Fruit fly (Drosophila melanogaster) whole organism, embryonic: Measurements from ENCODE around the gene CG9522.

Experiments
- ATbp ChIP-seq: fragments of 200-800 bp; sonication (Bioruptor generic); optimal IDR thresholded peaks from 2 replicates; lab custom pipeline; 2017; ENCODE audit warnings: missing biosample characterization, mild to moderate bottlenecking, missing genetic modification characterization, missing genetic modification reagents
- Adf1 ChIP-seq: fragments of 200-800 bp; sonication (Bioruptor generic); IDR thresholded peaks from 2 replicates; pipeline ENCODE4 v1.3.6; 2022; ENCODE audit warnings: missing biosample characterization, missing genetic modification characterization
- B-H1 ChIP-seq: fragments of 200-800 bp; sonication (Bioruptor generic); IDR thresholded peaks from 3 replicates; pipeline ENCODE4 v1.3.6; 2022; ENCODE audit warnings: missing biosample characterization, missing genetic modification characterization
- CG11398 ChIP-seq: fragments of 200-800 bp; sonication (Bioruptor generic); optimal IDR thresholded peaks from 2 replicates; lab custom pipeline; 2016; ENCODE audit warnings: missing biosample characterization, missing genetic modification characterization
- CG12942 ChIP-seq: fragments of 200-800 bp; sonication (Bioruptor generic); optimal IDR thresholded peaks from 3 replicates; lab custom pipeline; 2016; ENCODE audit warnings: missing biosample characterization, missing genetic modification characterization
- CG13624 ChIP-seq: fragments of 200-800 bp; sonication (Bioruptor generic); optimal IDR thresholded peaks from 2 replicates; lab custom pipeline; 2016; ENCODE audit warnings: missing biosample characterization, missing genetic modification characterization
- CG14667 ChIP-seq: fragments of 200-800 bp; sonication (Bioruptor generic); IDR thresholded peaks from 2 replicates; pipeline ENCODE4 v1.3.6; 2022; ENCODE audit warnings: missing biosample characterization, missing genetic modification characterization
- CG14710 ChIP-seq: fragments of 200-800 bp; sonication (Bioruptor generic); optimal IDR thresholded peaks from 3 replicates; lab custom pipeline; 2019; ENCODE audit warnings: missing biosample characterization, mild to moderate bottlenecking, missing genetic modification characterization, moderate library complexity
- CG15601 ChIP-seq: fragments of 200-800 bp; sonication (Bioruptor generic); optimal IDR thresholded peaks from 3 replicates; lab custom pipeline; 2019; ENCODE audit warnings: missing biosample characterization, mild to moderate bottlenecking, missing genetic modification characterization, moderate library complexity
- CG1603 ChIP-seq: fragments of 200-800 bp; sonication (Bioruptor generic); optimal IDR thresholded peaks from 2 replicates; lab custom pipeline; 2019; ENCODE audit warnings: missing biosample characterization, mild to moderate bottlenecking, missing genetic modification characterization, moderate library complexity
- CG30403 ChIP-seq: fragments of 200-800 bp; sonication (Bioruptor generic); optimal IDR thresholded peaks from 3 replicates; lab custom pipeline; 2016; ENCODE audit warnings: missing biosample characterization, missing genetic modification characterization
- CG31224 ChIP-seq: fragments of 200-800 bp; sonication (Bioruptor generic); IDR thresholded peaks from 2 replicates; pipeline ENCODE4 v1.3.6; 2022; ENCODE audit warnings: missing biosample characterization, missing genetic modification characterization
- CG3163 ChIP-seq: fragments of 200-800 bp; sonication (Bioruptor generic); optimal IDR thresholded peaks from 3 replicates; lab custom pipeline; 2016; ENCODE audit warnings: missing biosample characterization, missing genetic modification characterization
- CG32532 ChIP-seq: fragments of 200-800 bp; sonication (Bioruptor generic); IDR thresholded peaks from 2 replicates; pipeline ENCODE4 v1.3.6; 2022; ENCODE audit warnings: missing biosample characterization, missing genetic modification characterization
- CG32772 ChIP-seq: fragments of 200-800 bp; sonication (Bioruptor generic); IDR thresholded peaks from 2 replicates; pipeline ENCODE4 v1.3.6; 2022; ENCODE audit warnings: missing biosample characterization, missing genetic modification characterization
- CG34422 ChIP-seq: fragments of 200-800 bp; sonication (Bioruptor generic); IDR thresholded peaks from 3 replicates; pipeline ENCODE4 v1.3.6; 2022; ENCODE audit warnings: missing biosample characterization, missing genetic modification characterization
- CG3726 ChIP-seq: fragments of 200-800 bp; sonication (Bioruptor generic); IDR thresholded peaks from 3 replicates; pipeline ENCODE4, ENCODE4 v1.3.6; 2022; ENCODE audit warnings: missing biosample characterization, missing genetic modification characterization
- CG6175 ChIP-seq: fragments of 200-800 bp; sonication (Bioruptor generic); IDR thresholded peaks from 3 replicates; pipeline ENCODE4 v1.3.6; 2022; ENCODE audit warnings: missing biosample characterization, missing genetic modification characterization
- CG7357 ChIP-seq: fragments of 200-800 bp; sonication (Bioruptor generic); IDR thresholded peaks from 3 replicates; pipeline ENCODE4 v1.3.6; 2022; ENCODE audit warnings: missing biosample characterization, missing genetic modification characterization
- CG7928 ChIP-seq: fragments of 200-800 bp; sonication (Bioruptor generic); optimal IDR thresholded peaks from 2 replicates; lab custom pipeline; 2017; ENCODE audit warnings: missing biosample characterization, mild to moderate bottlenecking, missing genetic modification characterization
- CG8388 ChIP-seq: fragments of 200-800 bp; sonication (Bioruptor generic); optimal IDR thresholded peaks from 2 replicates; lab custom pipeline; 2019; ENCODE audit warnings: missing biosample characterization, mild to moderate bottlenecking, missing genetic modification characterization, moderate library complexity
- Deaf1 ChIP-seq: fragments of 200-800 bp; optimal IDR thresholded peaks from 3 replicates; lab custom pipeline; 2019; ENCODE audit warnings: missing biosample characterization, mild to moderate bottlenecking, missing genetic modification characterization, moderate library complexity
- Dek ChIP-seq: fragments of 200-800 bp; sonication (Bioruptor generic); optimal IDR thresholded peaks from 3 replicates; lab custom pipeline; 2019; ENCODE audit warnings: missing biosample characterization, mild to moderate bottlenecking, missing genetic modification characterization, moderate library complexity
- Drgx ChIP-seq: fragments of 200-800 bp; sonication (Bioruptor generic); IDR thresholded peaks from 2 replicates; pipeline ENCODE4 v1.3.6; 2022; ENCODE audit warnings: missing biosample characterization, missing genetic modification characterization
- E2f2 ChIP-seq: fragments of 200-800 bp; sonication (Bioruptor generic); IDR thresholded peaks from 2 replicates; pipeline ENCODE4 v1.3.6; 2022; ENCODE audit warnings: missing biosample characterization, missing genetic modification characterization
- Gsc ChIP-seq: fragments of 200-800 bp; sonication (Bioruptor generic); IDR thresholded peaks from 2 replicates; pipeline ENCODE4 v1.3.6; 2022; ENCODE audit warnings: missing biosample characterization, missing genetic modification characterization
- HLH54F ChIP-seq: fragments of 200-800 bp; sonication (Bioruptor generic); optimal IDR thresholded peaks from 3 replicates; lab custom pipeline; 2016; ENCODE audit warnings: missing biosample characterization, missing genetic modification characterization
- HLHmδ ChIP-seq: fragments of 200-800 bp; sonication (Bioruptor generic); optimal IDR thresholded peaks from 2 replicates; lab custom pipeline; 2018; ENCODE audit warnings: missing biosample characterization, mild to moderate bottlenecking, missing genetic modification characterization, moderate library complexity
- Lhr ChIP-seq: fragments of 200-800 bp; sonication (Bioruptor generic); optimal IDR thresholded peaks from 3 replicates; lab custom pipeline; 2017; ENCODE audit warnings: mild to moderate bottlenecking, missing biosample characterization, missing genetic modification reagents, missing genetic modification characterization
- Lpt ChIP-seq: fragments of >200 bp; optimal IDR thresholded peaks from 2 replicates; lab custom pipeline; 2018; ENCODE audit warnings: missing biosample characterization, missing genetic modification characterization
- Mad ChIP-seq: fragments of 200-800 bp; sonication (Bioruptor generic); optimal IDR thresholded peaks from 2 replicates; lab custom pipeline; 2016; ENCODE audit warnings: missing biosample characterization, missing genetic modification characterization
- Pdp1 ChIP-seq, 2 experiments: fragments of 200-800 bp; sonication (Bioruptor generic); optimal IDR thresholded peaks; 3 replicates each; lab custom pipeline; 2016; ENCODE audit warnings: missing biosample characterization in 2 of 2, missing genetic modification characterization in 2 of 2, mild to moderate bottlenecking in 1 of 2, moderate library complexity in 1 of 2
- Poxn ChIP-seq: fragments of 200-800 bp; sonication (Bioruptor generic); IDR thresholded peaks from 2 replicates; pipeline ENCODE4 v1.3.6; 2022; ENCODE audit warnings: missing biosample characterization, missing genetic modification characterization
- Rx ChIP-seq: fragments of 200-800 bp; sonication (Bioruptor generic); IDR thresholded peaks from 2 replicates; pipeline ENCODE4 v1.3.6; 2022; ENCODE audit warnings: missing biosample characterization, missing genetic modification characterization
- Sox100B ChIP-seq: fragments of 200-800 bp; sonication (Bioruptor generic); optimal IDR thresholded peaks from 3 replicates; lab custom pipeline; 2018; ENCODE audit warnings: missing biosample characterization, mild to moderate bottlenecking, missing genetic modification characterization
- Sox102F ChIP-seq: fragments of 200-800 bp; sonication (Bioruptor generic); optimal IDR thresholded peaks from 2 replicates; lab custom pipeline; 2018; ENCODE audit warnings: missing biosample characterization, mild to moderate bottlenecking, missing genetic modification characterization, moderate library complexity
- Usf ChIP-seq: fragments of 200-800 bp; sonication (Bioruptor generic); optimal IDR thresholded peaks from 2 replicates; lab custom pipeline; 2017; ENCODE audit warnings: missing genotype, missing biosample characterization, missing genetic modification characterization
- aop ChIP-seq: fragments of 200-800 bp; sonication (Bioruptor generic); IDR thresholded peaks from 2 replicates; pipeline ENCODE4 v1.3.6; 2022; ENCODE audit warnings: missing biosample characterization, missing genetic modification characterization
- ap ChIP-seq: fragments of 200-800 bp; sonication (Bioruptor generic); IDR thresholded peaks from 2 replicates; pipeline ENCODE4 v1.3.6; 2022; ENCODE audit warnings: missing biosample characterization, missing genetic modification characterization
- bowl ChIP-seq: fragments of 200-800 bp; sonication (Bioruptor generic); IDR thresholded peaks from 2 replicates; pipeline ENCODE4 v1.3.6; 2022; ENCODE audit warnings: missing biosample characterization, missing genetic modification characterization
- chm ChIP-seq: fragments of 200-800 bp; sonication (Bioruptor generic); IDR thresholded peaks from 2 replicates; pipeline ENCODE4 v1.3.6; 2022; ENCODE audit warnings: missing biosample characterization, missing genetic modification characterization
- corto ChIP-seq: fragments of 200-800 bp; sonication (Bioruptor generic); optimal IDR thresholded peaks from 2 replicates; lab custom pipeline; 2016; ENCODE audit warnings: missing biosample characterization, mild to moderate bottlenecking, missing genetic modification characterization, moderate library complexity
- danr ChIP-seq: fragments of 200-800 bp; sonication (Bioruptor generic); IDR thresholded peaks from 2 replicates; pipeline ENCODE4 v1.3.6; 2022; ENCODE audit warnings: missing biosample characterization, missing genetic modification characterization
- dysf ChIP-seq: fragments of 200-800 bp; sonication (Bioruptor generic); IDR thresholded peaks from 3 replicates; pipeline ENCODE4 v1.3.6; 2022; ENCODE audit warnings: missing biosample characterization, missing genetic modification characterization
- grau ChIP-seq: fragments of 200-800 bp; optimal IDR thresholded peaks from 3 replicates; lab custom pipeline; 2019; ENCODE audit warnings: missing biosample characterization, mild to moderate bottlenecking, missing genetic modification characterization, moderate library complexity
- hbn ChIP-seq: fragments of 200-800 bp; sonication (Bioruptor generic); IDR thresholded peaks from 2 replicates; pipeline ENCODE4 v1.3.6; 2022; ENCODE audit warnings: missing biosample characterization, missing genetic modification characterization; ENCODE audit not compliant: partially characterized antibody
- lab ChIP-seq: fragments of 200-800 bp; sonication (Bioruptor generic); optimal IDR thresholded peaks from 3 replicates; lab custom pipeline; 2017; ENCODE audit warnings: missing biosample characterization, missing genetic modification characterization, mild to moderate bottlenecking, moderate library complexity, missing genetic modification reagents
- otp ChIP-seq: fragments of 200-800 bp; sonication (Bioruptor generic); IDR thresholded peaks from 3 replicates; pipeline ENCODE4, ENCODE4 v1.3.6; 2022; ENCODE audit warnings: missing biosample characterization, missing genetic modification characterization
- p53 ChIP-seq: fragments of 200-800 bp; sonication (Bioruptor generic); optimal IDR thresholded peaks from 2 replicates; lab custom pipeline; 2016; ENCODE audit warnings: missing biosample characterization, missing genetic modification characterization
- sob ChIP-seq: fragments of 200-800 bp; sonication (Bioruptor generic); IDR thresholded peaks from 2 replicates; pipeline ENCODE4 v1.3.6; 2022; ENCODE audit warnings: missing biosample characterization, missing genetic modification characterization
- usp ChIP-seq: fragments of >200 bp; optimal IDR thresholded peaks from 2 replicates; lab custom pipeline; 2017; ENCODE audit warnings: missing biosample characterization, missing genetic modification characterization

CG9522 gene

DNA sequence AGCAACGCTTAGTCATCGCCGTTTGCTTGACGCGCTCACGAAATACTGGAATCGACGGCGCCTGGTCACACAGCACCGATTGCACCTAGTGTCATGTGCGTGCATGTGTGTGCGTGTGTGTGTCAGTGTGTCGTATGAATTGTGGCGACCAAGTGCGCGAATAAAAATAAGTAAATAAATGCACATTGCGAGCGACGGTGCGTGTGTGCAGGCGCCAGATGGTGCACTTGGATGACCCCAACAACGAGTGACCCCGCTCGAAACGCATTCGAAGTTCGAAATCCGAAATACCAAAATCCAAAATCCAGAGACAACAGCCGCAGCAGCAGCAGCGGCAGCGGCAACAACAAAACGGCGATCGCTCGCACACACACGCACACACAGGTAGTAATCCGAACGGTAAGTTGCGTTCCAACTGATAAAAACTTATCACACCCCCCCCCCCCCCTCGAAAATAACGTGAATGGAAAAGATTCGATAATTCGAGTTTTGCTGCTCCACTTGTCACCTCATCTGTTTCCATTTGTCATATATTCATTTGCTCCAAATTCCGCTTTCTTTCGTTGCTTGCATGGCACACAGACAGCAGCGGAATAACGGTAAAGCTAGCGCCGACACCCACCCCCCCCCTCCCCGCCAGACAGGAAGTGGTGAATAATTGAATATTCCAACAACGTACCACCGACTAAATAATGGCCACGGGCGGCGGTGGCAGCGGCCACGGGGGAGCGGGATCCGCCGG, 15.9 kb downstream of the CG9522 start, which contains the start of gene CG14411 (continued):
- TF ChIP-seq grau (tag; lab: Kevin White, UChicago) (no peak), CG32532 (GFP tag; lab: Robert Waterston, UW) (no peak), Lhr (GFP tag; lab: Kevin White, UChicago) (peak; percentile 36), dysf (GFP tag; lab: Robert Waterston, UW) (0 out of 3 replicates have a peak, but pooled peaks have one; percentile 5), CG3163 (GFP tag; lab: Kevin White, UChicago) (no peak), chm (GFP tag; lab: Robert Waterston, UW) (no peak), bowl (GFP tag; lab: Robert Waterston, UW) (no peak), Rx (GFP tag; lab: Robert Waterston, UW) (no peak), Dek (tag; lab: Kevin White, UChicago) (no peak), p53 (GFP tag; lab: Kevin White, UChicago) (peak; percentile 10), ap (no peak), HLH54F (GFP tag; lab: Kevin White, UChicago) (no peak), ATbp (GFP tag; lab: Kevin White, UChicago) (no peak), Gsc (GFP tag; lab: Robert Waterston, UW) (no peak), Drgx (GFP tag; lab: Robert Waterston, UW) (no peak), CG15601 (tag; lab: Kevin White, UChicago) (no peak), E2f2 (GFP tag; lab: Robert Waterston, UW) (no peak; the same call in none of the 2 replicates), danr (GFP tag; lab: Robert Waterston, UW) (no peak), aop (GFP tag; lab: Robert Waterston, UW) (no peak), hbn (no peak), CG30403 (no peak), Adf1 (GFP tag; lab: Robert Waterston, UW) (peak; percentile 82), CG6175 (GFP tag; lab: Robert Waterston, UW) (no peak), CG8388 (GFP tag; lab: Kevin White, UChicago) (no peak), corto (GFP tag; lab: Kevin White, UChicago) (no peak), CG32772 (GFP tag; lab: Robert Waterston, UW) (no peak), CG13624 (GFP tag; lab: Kevin White, UChicago) (no peak), HLHmδ (GFP tag; lab: Kevin White, UChicago) (peak; percentile 6), Deaf1 (tag; lab: Kevin White, UChicago) (no peak), Pdp1 (GFP tag; optimal IDR thresholded peaks at IDR 0.05; lab: Kevin White, UChicago) (no peak), CG7357 (no peak), lab (no peak), CG14710 (tag; lab: Kevin White, UChicago) (peak; percentile 67), CG3726 (GFP tag; lab: Robert Waterston, UW) (no peak), usp (GFP tag; lab: Kevin White, UChicago) (no peak), CG12942 (GFP tag; lab: Kevin White, UChicago) (no peak), Usf (GFP tag; lab: Kevin White, UChicago) (no peak), Poxn (no peak), CG31224 (no peak), Lpt (GFP tag; lab: Kevin White, UChicago) (no peak), CG14667 (GFP tag; lab: Robert Waterston, UW) (no peak), Mad (no peak), otp (no peak), CG1603 (tag; lab: Kevin White, UChicago) (peak; percentile 99), sob (GFP tag; lab: Robert Waterston, UW) (no peak), Sox102F (GFP tag; lab: Kevin White, UChicago) (no peak), Sox100B (GFP tag; lab: Kevin White, UChicago) (no peak), B-H1 (GFP tag; lab: Robert Waterston, UW) (no peak), CG7928 (GFP tag; lab: Kevin White, UChicago) (no peak), CG11398 (GFP tag; lab: Kevin White, UChicago) (no peak), CG34422 (GFP tag; lab: Robert Waterston, UW) (peak; percentile 66; the same call in 2 of the 3 replicates)
